Worm (Caenorhabditis elegans): Measurements from ENCODE around the gene clec-119.
A peak's percentile ranks its signal among the peaks of the same experiment; 100 is the strongest.

The clec-119 gene

ce11 chrII:1298169-1298568 is 42.4 kb downstream of the clec-119 start, which contains the start of gene Y57G7A.1:
Gene Y57G7A.1 (plus strand): TSS chrII:1298469.
- TF ChIP-seq ref-1 (GFP tag; conservative IDR thresholded peaks at IDR 0.05) (no peak), klf-2 (GFP tag; conservative IDR thresholded peaks at IDR 0.05) (no peak), ztf-23 (GFP tag; IDR thresholded peaks at IDR 0.05) (no peak), tab-1 (GFP tag; IDR thresholded peaks at IDR 0.05) (no peak), ztf-29 (GFP tag; IDR thresholded peaks at IDR 0.05) (no peak), cog-1 (tag; optimal IDR thresholded peaks at IDR 0.05) (no peak), med-1 (GFP tag; optimal IDR thresholded peaks at IDR 0.05; ENCODE audit: insufficient read depth) (no peak), T22C8.4 (GFP tag; IDR thresholded peaks at IDR 0.05) (no peak), flt-1 (GFP tag; IDR thresholded peaks at IDR 0.05) (no peak)

ce11 chrII:1301554-1301953 is 45.8 kb downstream of the clec-119 start, which contains the start of gene glb-31:
Gene glb-31 (minus strand): TSS chrII:1301654.
- no peak for TF ChIP-seq ref-1 (GFP tag; conservative IDR thresholded peaks at IDR 0.05)
- TF ChIP-seq T22C8.4 (GFP tag; IDR thresholded peaks at IDR 0.05), result no peak

ce11 chrII:1306036-1306435 is 50.3 kb downstream of the clec-119 start, which contains the start of gene emc-2:
Gene emc-2 (minus strand): TSS chrII:1306136.
- TF ChIP-seq ztf-29 (GFP tag; IDR thresholded peaks at IDR 0.05), result no peak
- TF ChIP-seq T22C8.4 (GFP tag; IDR thresholded peaks at IDR 0.05), result 0 out of 2 replicates have a peak, but pooled peaks have one; percentile 32

ce11 chrII:1306550-1306949 is 50.8 kb downstream of the clec-119 start:
- TF ChIP-seq ztf-23 (GFP tag; IDR thresholded peaks at IDR 0.05) (no peak), flt-1 (GFP tag; IDR thresholded peaks at IDR 0.05) (no peak), cog-1 (tag; optimal IDR thresholded peaks at IDR 0.05) (no peak)
